Worm (Caenorhabditis elegans) whole organism, dauer: ENCODE results near the gene uso-1.
"Not testable (repeated sequence)": the region's sequence is repeated elsewhere in the genome, so short reads cannot be mapped to it uniquely, and the experiment has no call there.

Experiments used
- unc-62 ChIP-seq: sonication (generic microtip); optimal IDR thresholded peaks from 2 replicates; lab custom pipeline; 2017; ENCODE audit warnings: missing biosample characterization, missing genetic modification reagents, missing genetic modification characterization

Gene uso-1

ce11 chrIV:13454698-13455097, at the start of gene uso-1:
Gene uso-1 (minus strand): TSS chrIV:13454798.
- no peak for TF ChIP-seq unc-62 (GFP tag; lab: Kevin White, UChicago)

- no peak for TF ChIP-seq unc-62 (GFP tag; lab: Kevin White, UChicago)
Measured at ce11 chrIV:13502806-13503363, 48.3 kb upstream of the uso-1 start, which contains the start of gene tbc-9. Gene tbc-9 (minus strand): TSS chrIV:13502856.

ce11 chrIV:13493719-13494118, 39.1 kb upstream of the uso-1 start:
- no peak for TF ChIP-seq unc-62 (GFP tag; lab: Kevin White, UChicago)

ce11 chrIV:13492271-13492670, 37.7 kb upstream of the uso-1 start, which contains the start of gene Y45F10A.7:
Gene Y45F10A.7 (plus strand): TSS chrIV:13492571.
- no peak for TF ChIP-seq unc-62 (GFP tag; lab: Kevin White, UChicago)

- no peak for TF ChIP-seq unc-62 (GFP tag; lab: Kevin White, UChicago)
Measured at ce11 chrIV:13487596-13487995, 33.0 kb upstream of the uso-1 start.

- no peak for TF ChIP-seq unc-62 (GFP tag; lab: Kevin White, UChicago)
Measured at ce11 chrIV:13487019-13487418, 32.4 kb upstream of the uso-1 start.

ce11 chrIV:13483596-13483995, 29.0 kb upstream of the uso-1 start:
- TF ChIP-seq unc-62 (GFP tag; lab: Kevin White, UChicago): no peak

- TF ChIP-seq unc-62 (GFP tag; lab: Kevin White, UChicago): no peak
Measured at ce11 chrIV:13482469-13482868, 27.9 kb upstream of the uso-1 start, which contains the start of gene Y38H8A.1. Gene Y38H8A.1 (plus strand): TSS chrIV:13482769.

ce11 chrIV:13474132-13474531, 19.5 kb upstream of the uso-1 start, which contains the start of gene Y38H8A.2:
Gene Y38H8A.2 (plus strand): TSS chrIV:13474432.
- TF ChIP-seq unc-62 (GFP tag; lab: Kevin White, UChicago): no peak

- no peak for TF ChIP-seq unc-62 (GFP tag; lab: Kevin White, UChicago)
Measured at ce11 chrIV:13472011-13472410, 17.4 kb upstream of the uso-1 start, which contains the start of the genes ttbk-8.1 and Y38H8A.4. Gene ttbk-8.1 (plus strand): TSS chrIV:13472311. Gene Y38H8A.4 (minus strand): TSS chrIV:13472376.

- TF ChIP-seq unc-62 (GFP tag; lab: Kevin White, UChicago): no peak
Measured at ce11 chrIV:13465797-13466196, 11.2 kb upstream of the uso-1 start, which contains the start of gene fezf-1. Gene fezf-1 (plus strand): TSS chrIV:13466097.

- TF ChIP-seq unc-62 (GFP tag; lab: Kevin White, UChicago): no peak
Measured at ce11 chrIV:13460876-13461275, 6.3 kb upstream of the uso-1 start, which contains the start of gene Y38H8A.12. Gene Y38H8A.12 (minus strand): TSS chrIV:13460976.

- no peak for TF ChIP-seq unc-62 (GFP tag; lab: Kevin White, UChicago)
Measured at ce11 chrIV:13458237-13458636, 3.6 kb upstream of the uso-1 start.

- no peak for TF ChIP-seq unc-62 (GFP tag; lab: Kevin White, UChicago)
Measured at ce11 chrIV:13456893-13457292, 2.3 kb upstream of the uso-1 start.

- not testable (repeated sequence) for TF ChIP-seq unc-62 (GFP tag; lab: Kevin White, UChicago)
Measured at ce11 chrIV:13455200-13455599, 602 bp upstream of the uso-1 start, which contains the start of gene Y38H8A.7. Gene Y38H8A.7 (plus strand): TSS chrIV:13455500.

- TF ChIP-seq unc-62 (GFP tag; lab: Kevin White, UChicago): no peak
Measured at ce11 chrIV:13453509-13453908, 1.1 kb downstream of the uso-1 start.

- no peak for TF ChIP-seq unc-62 (GFP tag; lab: Kevin White, UChicago)
Measured at ce11 chrIV:13450740-13451139, 3.9 kb downstream of the uso-1 start.
